Worm (Caenorhabditis elegans) whole organism, L1 larva: ENCODE results near the gene T24D8.6.

Experiments
- blmp-1 ChIP-seq: fragments of 150-350 bp; optimal IDR thresholded peaks from 2 replicates; lab custom pipeline; 2014; ENCODE audit warnings: missing biosample characterization, missing genetic modification characterization
- ets-5 ChIP-seq: fragments of 200-800 bp; sonication (Bioruptor generic); IDR thresholded peaks from 2 replicates; pipeline ENCODE4 v1.3.6; 2022; ENCODE audit warnings: missing genetic modification characterization, missing compliant biosample characterization
- nhr-12 ChIP-seq: sonication (generic microtip); optimal IDR thresholded peaks from 2 replicates; lab custom pipeline; 2017; ENCODE audit warnings: missing biosample characterization, missing genetic modification characterization
- nhr-237 ChIP-seq: fragments of 150-350 bp; optimal IDR thresholded peaks from 2 replicates; lab custom pipeline; 2014; ENCODE audit warnings: missing biosample characterization, missing genetic modification characterization
- nhr-76 ChIP-seq: sonication (generic microtip); optimal IDR thresholded peaks from 2 replicates; lab custom pipeline; 2017; ENCODE audit warnings: missing biosample characterization, missing genetic modification characterization
- nhr-84 ChIP-seq: sonication (generic microtip); optimal IDR thresholded peaks from 2 replicates; lab custom pipeline; 2017; ENCODE audit warnings: missing biosample characterization, missing genetic modification characterization

ce11 chrX:2407167-2407566, 41.4 kb upstream of the T24D8.6 start, which contains the start of gene mtpn-1:
- no peak for TF ChIP-seq nhr-84 (tag; lab: Kevin White, UChicago)
- TF ChIP-seq nhr-12: no peak
- TF ChIP-seq nhr-237 (tag; lab: Kevin White, UChicago): no peak
- TF ChIP-seq nhr-76 (tag; lab: Kevin White, UChicago): no peak
- no peak for TF ChIP-seq ets-5 (GFP tag; lab: Robert Waterston, UW)
- no peak for TF ChIP-seq blmp-1 (tag; lab: Kevin White, UChicago)
